Fruit fly (Drosophila melanogaster) whole organism, embryonic: ENCODE data around the gene CG17764.
A peak's percentile ranks its signal among the peaks of the same experiment; 100 is the strongest.

ENCODE experiments used
- Adf1 ChIP-seq: fragments of 200-800 bp; sonication (Bioruptor generic); IDR thresholded peaks from 2 replicates; pipeline ENCODE4 v1.3.6; 2022; ENCODE audit warnings: missing biosample characterization, missing genetic modification characterization
- Asciz ChIP-seq: fragments of 200-800 bp; sonication (Bioruptor generic); optimal IDR thresholded peaks from 2 replicates; lab custom pipeline; 2017; ENCODE audit warnings: missing biosample characterization, mild to moderate bottlenecking, missing genetic modification characterization, missing genetic modification reagents
- Atf6 ChIP-seq: fragments of 200-800 bp; sonication (Bioruptor generic); IDR thresholded peaks from 2 replicates; pipeline ENCODE4 v1.3.6; 2022; ENCODE audit warnings: missing biosample characterization, missing genetic modification characterization
- Blimp-1 ChIP-seq: fragments of 200-800 bp; sonication (Bioruptor generic); optimal IDR thresholded peaks from 3 replicates; lab custom pipeline; 2018; ENCODE audit warnings: missing biosample characterization, missing genetic modification characterization, mild to moderate bottlenecking, moderate library complexity, missing genetic modification reagents
- CG12299 ChIP-seq: fragments of 200-800 bp; sonication (Bioruptor generic); optimal IDR thresholded peaks from 2 replicates; lab custom pipeline; 2018; ENCODE audit warnings: missing biosample characterization, mild to moderate bottlenecking, missing genetic modification characterization
- CG14667 ChIP-seq: fragments of 200-800 bp; sonication (Bioruptor generic); IDR thresholded peaks from 2 replicates; pipeline ENCODE4 v1.3.6; 2022; ENCODE audit warnings: missing biosample characterization, missing genetic modification characterization
- CG15479 ChIP-seq: fragments of 200-800 bp; sonication (Bioruptor generic); optimal IDR thresholded peaks from 3 replicates; lab custom pipeline; 2019; ENCODE audit warnings: missing biosample characterization, mild to moderate bottlenecking, missing genetic modification characterization, moderate library complexity
- CG17568 ChIP-seq: fragments of 200-800 bp; sonication (Bioruptor generic); optimal IDR thresholded peaks from 2 replicates; lab custom pipeline; 2018; ENCODE audit warnings: missing biosample characterization, mild to moderate bottlenecking, missing genetic modification characterization, moderate library complexity
- CG2116 ChIP-seq: fragments of 200-800 bp; sonication (Bioruptor generic); optimal IDR thresholded peaks from 3 replicates; lab custom pipeline; 2018; ENCODE audit warnings: missing biosample characterization, mild to moderate bottlenecking, missing genetic modification characterization
- CG2199 ChIP-seq: fragments of 200-800 bp; sonication (Bioruptor generic); IDR thresholded peaks from 3 replicates; pipeline ENCODE4 v1.3.6; 2022; ENCODE audit warnings: missing biosample characterization, missing genetic modification characterization
- CG2202 ChIP-seq: fragments of 200-800 bp; sonication (Bioruptor generic); optimal IDR thresholded peaks from 2 replicates; lab custom pipeline; 2018; ENCODE audit warnings: missing biosample characterization, mild to moderate bottlenecking, missing genetic modification characterization
- CG2678 ChIP-seq: fragments of 200-800 bp; sonication (Bioruptor generic); optimal IDR thresholded peaks from 3 replicates; lab custom pipeline; 2019; ENCODE audit warnings: missing biosample characterization, mild to moderate bottlenecking, missing genetic modification characterization, moderate library complexity
- CG31388 ChIP-seq: fragments of 200-800 bp; sonication (Bioruptor generic); optimal IDR thresholded peaks from 2 replicates; lab custom pipeline; 2016; ENCODE audit warnings: missing biosample characterization, missing genetic modification characterization
- CG3726 ChIP-seq: fragments of 200-800 bp; sonication (Bioruptor generic); IDR thresholded peaks from 3 replicates; pipeline ENCODE4, ENCODE4 v1.3.6; 2022; ENCODE audit warnings: missing biosample characterization, missing genetic modification characterization
- CG42726 ChIP-seq: fragments of 200-800 bp; sonication (Bioruptor generic); IDR thresholded peaks from 2 replicates; pipeline ENCODE4 v1.3.6; 2022; ENCODE audit warnings: missing biosample characterization, missing genetic modification characterization; ENCODE audit not compliant: partially characterized antibody
- CG4282 ChIP-seq: fragments of 200-800 bp; sonication (Bioruptor generic); optimal IDR thresholded peaks from 2 replicates; lab custom pipeline; 2016; ENCODE audit warnings: missing biosample characterization, missing genetic modification characterization
- CG4730 ChIP-seq: fragments of 200-800 bp; sonication (Bioruptor generic); IDR thresholded peaks from 2 replicates; pipeline ENCODE4 v1.3.6; 2022; ENCODE audit warnings: missing biosample characterization, missing genetic modification characterization
- CG6854 ChIP-seq: fragments of 200-800 bp; sonication (Bioruptor generic); optimal IDR thresholded peaks from 3 replicates; lab custom pipeline; 2017; ENCODE audit warnings: missing biosample characterization, mild to moderate bottlenecking, missing genetic modification characterization
- CG8359 ChIP-seq: fragments of 200-800 bp; sonication (Bioruptor generic); optimal IDR thresholded peaks from 2 replicates; lab custom pipeline; 2017; ENCODE audit warnings: missing biosample characterization, mild to moderate bottlenecking, missing genetic modification characterization, borderline replicate concordance
- CG8478 ChIP-seq: fragments of >200 bp; optimal IDR thresholded peaks from 2 replicates; lab custom pipeline; 2018
- CG8944 ChIP-seq: fragments of 200-800 bp; sonication (Bioruptor generic); optimal IDR thresholded peaks from 3 replicates; lab custom pipeline; 2016; ENCODE audit warnings: missing biosample characterization, missing genetic modification characterization
- CG9437 ChIP-seq: fragments of 200-800 bp; sonication (Bioruptor generic); optimal IDR thresholded peaks from 2 replicates; lab custom pipeline; 2018; ENCODE audit warnings: missing biosample characterization, mild to moderate bottlenecking, missing genetic modification characterization
- Camta ChIP-seq: fragments of 200-800 bp; sonication (Bioruptor generic); optimal IDR thresholded peaks from 2 replicates; lab custom pipeline; 2016; ENCODE audit warnings: missing biosample characterization, missing genetic modification characterization
- Dp ChIP-seq: fragments of 200-800 bp; sonication (Bioruptor generic); optimal IDR thresholded peaks from 2 replicates; lab custom pipeline; 2018; ENCODE audit warnings: missing biosample characterization, mild to moderate bottlenecking, missing genetic modification characterization, moderate library complexity
- Hsf ChIP-seq: fragments of 200-800 bp; sonication (Bioruptor generic); optimal IDR thresholded peaks from 3 replicates; lab custom pipeline; 2016; ENCODE audit warnings: missing biosample characterization, missing genetic modification characterization
- Med ChIP-seq: fragments of 200-800 bp; sonication (Bioruptor generic); peaks from one replicate; lab custom pipeline; 2016; ENCODE audit warnings: missing biosample characterization, missing genetic modification characterization, mild to moderate bottlenecking, inconsistent platforms, moderate library complexity
- Mes4 ChIP-seq: fragments of 200-800 bp; sonication (Bioruptor generic); optimal IDR thresholded peaks from 2 replicates; lab custom pipeline; 2016; ENCODE audit warnings: missing biosample characterization, missing genetic modification characterization
- NFAT ChIP-seq: fragments of 200-800 bp; sonication (Bioruptor generic); IDR thresholded peaks from 2 replicates; pipeline ENCODE4 v1.3.6; 2022; ENCODE audit warnings: missing biosample characterization, missing genetic modification characterization
- Nf-YB ChIP-seq: fragments of 200-800 bp; sonication (Bioruptor generic); optimal IDR thresholded peaks from 3 replicates; lab custom pipeline; 2019; ENCODE audit warnings: missing biosample characterization, mild to moderate bottlenecking, missing genetic modification characterization, moderate library complexity
- Opbp ChIP-seq: fragments of 200-800 bp; sonication (Bioruptor generic); IDR thresholded peaks from 3 replicates; pipeline ENCODE4 v1.3.6; 2022; ENCODE audit warnings: missing biosample characterization, missing genetic modification characterization; ENCODE audit not compliant: partially characterized antibody
- Ptx1 ChIP-seq: fragments of 200-800 bp; sonication (Bioruptor generic); IDR thresholded peaks from 2 replicates; pipeline ENCODE4 v1.3.6; 2022; ENCODE audit warnings: missing biosample characterization, missing genetic modification characterization
- Side ChIP-seq: fragments of 200-800 bp; sonication (Bioruptor generic); optimal IDR thresholded peaks from 2 replicates; lab custom pipeline; 2016; ENCODE audit warnings: missing biosample characterization, missing genetic modification characterization
- Sox100B ChIP-seq: fragments of 200-800 bp; sonication (Bioruptor generic); optimal IDR thresholded peaks from 3 replicates; lab custom pipeline; 2018; ENCODE audit warnings: missing biosample characterization, mild to moderate bottlenecking, missing genetic modification characterization
- Ssrp ChIP-seq: fragments of 200-800 bp; sonication (Bioruptor generic); optimal IDR thresholded peaks from 2 replicates; lab custom pipeline; 2018; ENCODE audit warnings: missing biosample characterization, mild to moderate bottlenecking, missing genetic modification characterization, moderate library complexity
- ac ChIP-seq: fragments of 200-800 bp; sonication (Bioruptor generic); optimal IDR thresholded peaks from 3 replicates; lab custom pipeline; 2017; ENCODE audit warnings: missing biosample characterization, mild to moderate bottlenecking, missing genetic modification characterization
- br ChIP-seq: fragments of >200 bp; optimal IDR thresholded peaks from 2 replicates; lab custom pipeline; 2017
- bsh ChIP-seq, 2 experiments: fragments of 200-800 bp; sonication (Bioruptor generic); optimal IDR thresholded peaks; 2 replicates each; lab custom pipeline; 2017 to 2018; ENCODE audit warnings: mild to moderate bottlenecking in 2 of 2, missing biosample characterization in 2 of 2, missing genetic modification characterization in 2 of 2, moderate library complexity in 1 of 2
- fru ChIP-seq: fragments of >200 bp; optimal IDR thresholded peaks from 2 replicates; lab custom pipeline; 2017
- gcm ChIP-seq: fragments of 200-800 bp; sonication (Bioruptor generic); optimal IDR thresholded peaks from 2 replicates; lab custom pipeline; 2019; ENCODE audit warnings: missing biosample characterization, mild to moderate bottlenecking, missing genetic modification characterization, moderate library complexity
- gfzf ChIP-seq: fragments of 200-800 bp; sonication (Bioruptor generic); optimal IDR thresholded peaks from 2 replicates; lab custom pipeline; 2016; ENCODE audit warnings: missing biosample characterization, mild to moderate bottlenecking, missing genetic modification characterization, moderate library complexity
- gt ChIP-seq: fragments of 200-800 bp; sonication (Bioruptor generic); IDR thresholded peaks from 2 replicates; pipeline ENCODE4 v1.3.6; 2022; ENCODE audit warnings: missing biosample characterization, missing genetic modification characterization
- maf-S ChIP-seq: fragments of 200-800 bp; sonication (Bioruptor generic); optimal IDR thresholded peaks from 2 replicates; lab custom pipeline; 2016; ENCODE audit warnings: missing biosample characterization, missing genetic modification characterization
- mirr ChIP-seq: fragments of 200-800 bp; sonication (Bioruptor generic); optimal IDR thresholded peaks from 3 replicates; lab custom pipeline; 2018; ENCODE audit warnings: missing biosample characterization, mild to moderate bottlenecking, missing genetic modification characterization
- nau ChIP-seq: fragments of 200-800 bp; sonication (Bioruptor generic); optimal IDR thresholded peaks from 3 replicates; lab custom pipeline; 2017; ENCODE audit warnings: missing biosample characterization, mild to moderate bottlenecking, missing genetic modification characterization, missing genetic modification reagents
- phol ChIP-seq: fragments of 200-800 bp; sonication (Bioruptor generic); optimal IDR thresholded peaks from 3 replicates; lab custom pipeline; 2018; ENCODE audit warnings: missing biosample characterization, mild to moderate bottlenecking, missing genetic modification characterization, moderate library complexity
- pnt ChIP-seq: fragments of 200-800 bp; sonication (Bioruptor generic); optimal IDR thresholded peaks from 3 replicates; lab custom pipeline; 2016; ENCODE audit warnings: missing biosample characterization, missing genetic modification characterization
- schlank ChIP-seq: fragments of 200-800 bp; sonication (Bioruptor generic); optimal IDR thresholded peaks from 2 replicates; lab custom pipeline; 2018; ENCODE audit warnings: missing biosample characterization, mild to moderate bottlenecking, missing genetic modification characterization
- sqz ChIP-seq: fragments of 200-800 bp; sonication (Bioruptor generic); optimal IDR thresholded peaks from 3 replicates; lab custom pipeline; 2018; ENCODE audit warnings: missing biosample characterization, mild to moderate bottlenecking, missing genetic modification characterization
- ssp ChIP-seq: fragments of 200-800 bp; sonication (Bioruptor generic); IDR thresholded peaks from 2 replicates; pipeline ENCODE4 v1.3.6; 2022; ENCODE audit warnings: missing biosample characterization, missing genetic modification characterization
- tio ChIP-seq: fragments of 200-800 bp; sonication (Bioruptor generic); optimal IDR thresholded peaks from 2 replicates; lab custom pipeline; 2017; ENCODE audit warnings: missing biosample characterization, missing genetic modification characterization, inconsistent platforms
- toy ChIP-seq: fragments of 200-800 bp; sonication (Bioruptor generic); IDR thresholded peaks from 2 replicates; pipeline ENCODE4 v1.3.6; 2022; ENCODE audit warnings: missing biosample characterization, missing genetic modification characterization

CG17764 gene

DNA sequence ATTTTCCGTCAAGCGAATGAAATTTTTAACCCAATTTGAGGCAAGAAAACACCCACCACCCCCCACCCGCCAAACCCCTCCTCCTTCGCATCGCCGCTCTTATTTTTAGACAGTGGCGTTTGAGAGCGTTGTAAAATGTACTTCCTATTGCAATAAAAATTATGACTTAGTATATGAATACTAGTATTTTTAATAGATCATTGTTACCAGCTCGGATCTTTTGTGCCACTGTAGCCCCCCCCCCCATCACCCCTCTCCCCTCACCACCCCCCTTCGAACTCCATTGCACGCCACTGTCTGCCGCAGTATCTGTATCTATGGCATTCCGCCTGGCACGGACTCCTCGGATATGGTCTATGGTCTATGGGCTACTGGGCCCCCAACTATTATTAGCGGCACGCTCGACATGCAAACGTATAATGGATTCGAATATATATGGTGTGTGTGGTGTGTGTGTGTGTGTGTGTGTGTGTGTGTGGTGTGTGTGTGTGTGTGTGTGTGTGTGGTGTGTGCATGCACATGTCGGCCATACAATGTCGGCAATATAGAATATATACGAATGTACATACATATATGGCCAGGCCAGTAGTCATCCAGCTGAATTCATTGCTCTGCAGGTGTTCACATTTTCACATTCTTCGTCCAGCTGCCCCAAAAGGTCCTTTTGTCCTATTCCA lies 42.8 kb upstream of the CG17764 start (continued):
- no peak for TF ChIP-seq ac (GFP tag; lab: Kevin White, UChicago)
- TF ChIP-seq CG4730 (GFP tag; lab: Robert Waterston, UW) = no peak
- TF ChIP-seq schlank = no peak
- TF ChIP-seq gfzf (GFP tag; lab: Kevin White, UChicago) = no peak
- no peak for TF ChIP-seq nau (GFP tag; lab: Kevin White, UChicago)
- TF ChIP-seq Dp (GFP tag; lab: Kevin White, UChicago) = no peak
- no peak for TF ChIP-seq Med
- TF ChIP-seq CG2199 = no peak
- no peak for TF ChIP-seq CG8359 (GFP tag; lab: Kevin White, UChicago)
- TF ChIP-seq NFAT (GFP tag; lab: Robert Waterston, UW) = no peak
- no peak for TF ChIP-seq Hsf (GFP tag; lab: Kevin White, UChicago)
- no peak for TF ChIP-seq CG8944 (GFP tag; lab: Kevin White, UChicago)
- TF ChIP-seq sqz (GFP tag; lab: Kevin White, UChicago) = no peak
- TF ChIP-seq CG2678 (tag; lab: Kevin White, UChicago) = peak; percentile 38
- TF ChIP-seq CG12299 (tag; lab: Kevin White, UChicago) = no peak
- TF ChIP-seq Ptx1 (GFP tag; lab: Robert Waterston, UW) = peak; percentile 43; the same call in 1 of the 2 replicates
- TF ChIP-seq CG8478 = no peak
- TF ChIP-seq CG17568 (GFP tag; lab: Kevin White, UChicago) = no peak
- TF ChIP-seq ssp = peak; percentile 40
- no peak for TF ChIP-seq tio (GFP tag; lab: Kevin White, UChicago)
- TF ChIP-seq CG3726 (GFP tag; lab: Robert Waterston, UW) = no peak
- peak; percentile 48 for TF ChIP-seq Blimp-1
- no peak for TF ChIP-seq CG31388 (GFP tag; lab: Kevin White, UChicago)
- TF ChIP-seq gcm = no peak
- TF ChIP-seq CG14667 (GFP tag; lab: Robert Waterston, UW) = 0 out of 2 replicates have a peak, but pooled peaks have one; percentile 13
- no peak for TF ChIP-seq CG2116 (GFP tag; lab: Kevin White, UChicago)
- no peak for TF ChIP-seq CG15479 (GFP tag; lab: Kevin White, UChicago)
- TF ChIP-seq Adf1 (GFP tag; lab: Robert Waterston, UW) = no peak
- no peak for TF ChIP-seq toy (GFP tag; lab: Robert Waterston, UW)
- no peak for TF ChIP-seq CG9437 (GFP tag; lab: Kevin White, UChicago)
- no peak for TF ChIP-seq Atf6 (GFP tag; lab: Robert Waterston, UW)
- no peak for TF ChIP-seq maf-S (GFP tag; lab: Kevin White, UChicago)
- TF ChIP-seq phol (tag; lab: Kevin White, UChicago) = peak; percentile 39
- TF ChIP-seq br (lab: Kevin White, UChicago) = no peak
- no peak for TF ChIP-seq Camta (GFP tag; lab: Kevin White, UChicago)
- TF ChIP-seq Opbp = no peak
- TF ChIP-seq fru (lab: Kevin White, UChicago) = no peak
- TF ChIP-seq CG4282 (GFP tag; lab: Kevin White, UChicago) = no peak
- TF ChIP-seq mirr (GFP tag; lab: Kevin White, UChicago) = no peak
- TF ChIP-seq Sox100B (GFP tag; lab: Kevin White, UChicago) = no peak
- no peak for TF ChIP-seq CG42726 (GFP tag; lab: Robert Waterston, UW)
- no peak for TF ChIP-seq CG6854 (GFP tag; lab: Kevin White, UChicago)
- TF ChIP-seq bsh (GFP tag; optimal IDR thresholded peaks at IDR 0.05; lab: Kevin White, UChicago) = peak in 1 of 2 experiments; percentile 52
- TF ChIP-seq Asciz (GFP tag; lab: Kevin White, UChicago) = no peak
- TF ChIP-seq Mes4 (GFP tag; lab: Kevin White, UChicago) = no peak
- no peak for TF ChIP-seq Ssrp (tag; lab: Kevin White, UChicago)
- TF ChIP-seq Side (GFP tag; lab: Kevin White, UChicago) = no peak
- no peak for TF ChIP-seq pnt (GFP tag; lab: Kevin White, UChicago)
- TF ChIP-seq CG2202 (tag; lab: Kevin White, UChicago) = no peak
- no peak for TF ChIP-seq gt (GFP tag; lab: Robert Waterston, UW)
- no peak for TF ChIP-seq Nf-YB (GFP tag; lab: Kevin White, UChicago)
